Worm (Caenorhabditis elegans) whole organism, L2 larva: ENCODE results near the gene frpr-17.

ENCODE experiments used
- ceh-82 ChIP-seq: fragments of 150-350 bp; optimal IDR thresholded peaks from 2 replicates; lab custom pipeline; 2014; ENCODE audit warnings: missing biosample characterization, missing genetic modification characterization
- nhr-11 ChIP-seq: fragments of 150-350 bp; optimal IDR thresholded peaks from 2 replicates; lab custom pipeline; 2014; ENCODE audit warnings: missing biosample characterization, missing genetic modification characterization
- nhr-129 ChIP-seq: fragments of 150-350 bp; optimal IDR thresholded peaks from 2 replicates; lab custom pipeline; 2014; ENCODE audit warnings: missing biosample characterization, missing genetic modification characterization

DNA sequence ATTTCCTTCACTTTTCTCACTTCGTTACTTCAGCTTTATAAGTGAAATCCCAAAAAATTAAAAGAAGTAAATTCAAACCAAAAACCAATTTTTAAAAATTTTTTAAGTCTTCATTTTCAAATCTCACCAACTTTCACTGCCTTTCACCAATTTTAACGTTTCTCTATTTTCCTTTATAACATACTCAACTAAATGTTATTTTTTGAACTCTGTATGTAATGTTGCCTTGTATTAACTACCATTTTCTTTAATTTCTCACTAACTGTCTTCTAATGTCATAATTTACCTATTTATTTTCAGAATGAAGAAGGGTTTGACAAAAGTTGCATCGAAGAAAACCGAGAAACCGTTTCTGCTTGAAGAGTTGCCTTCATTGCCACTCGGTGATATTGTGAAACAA is 38.8 kb downstream of the frpr-17 start, which contains the start of gene F23D12.4:
- TF ChIP-seq ceh-82 (tag; lab: Kevin White, UChicago), result no peak
- no peak for TF ChIP-seq nhr-11 (tag; lab: Kevin White, UChicago)
- TF ChIP-seq nhr-129 (tag; lab: Kevin White, UChicago), result no peak
